Worm (Caenorhabditis elegans): Measurements from ENCODE around the gene chts-1.

The chts-1 gene

DNA sequence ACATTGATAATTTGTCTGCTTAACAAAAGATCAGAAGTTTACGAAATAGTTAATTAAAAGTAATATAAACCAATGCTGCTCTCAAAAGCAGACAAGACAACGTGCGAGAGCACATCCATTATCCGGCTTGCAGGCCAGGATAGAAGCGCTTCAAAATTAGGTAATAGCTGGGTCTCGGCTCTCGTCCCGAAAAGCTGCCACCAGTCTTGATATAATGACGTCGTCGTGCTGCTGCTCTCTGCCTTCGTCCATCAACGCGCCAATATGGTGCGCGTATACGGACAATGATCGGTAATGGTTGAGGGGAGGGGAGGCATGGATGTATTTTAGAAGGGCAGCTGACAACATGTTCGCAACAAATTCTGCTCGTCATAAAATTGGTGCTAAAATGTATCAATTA is 15.0 kb upstream of the chts-1 start:
- TF ChIP-seq fos-1 (tag; optimal IDR thresholded peaks at IDR 0.05), result no peak
- TF ChIP-seq crh-2 (tag; optimal IDR thresholded peaks at IDR 0.05), result no peak
- no peak for TF ChIP-seq lsy-2 (tag; optimal IDR thresholded peaks at IDR 0.05)
- no peak for TF ChIP-seq skn-1 (tag; optimal IDR thresholded peaks at IDR 0.05)
- TF ChIP-seq dmd-4 (tag; optimal IDR thresholded peaks at IDR 0.05), result no peak
- no peak for TF ChIP-seq nhr-77 (tag; optimal IDR thresholded peaks at IDR 0.05)
- no peak for TF ChIP-seq nhr-6 (tag; optimal IDR thresholded peaks at IDR 0.05)
- TF ChIP-seq nhr-21 (tag; optimal IDR thresholded peaks at IDR 0.05), result no peak
- TF ChIP-seq nhr-25 (tag; optimal IDR thresholded peaks at IDR 0.05), result no peak
- TF ChIP-seq ztf-4 (tag; optimal IDR thresholded peaks at IDR 0.05), result no peak
- TF ChIP-seq unc-55 (GFP tag; optimal IDR thresholded peaks at IDR 0.05), result no peak

DNA sequence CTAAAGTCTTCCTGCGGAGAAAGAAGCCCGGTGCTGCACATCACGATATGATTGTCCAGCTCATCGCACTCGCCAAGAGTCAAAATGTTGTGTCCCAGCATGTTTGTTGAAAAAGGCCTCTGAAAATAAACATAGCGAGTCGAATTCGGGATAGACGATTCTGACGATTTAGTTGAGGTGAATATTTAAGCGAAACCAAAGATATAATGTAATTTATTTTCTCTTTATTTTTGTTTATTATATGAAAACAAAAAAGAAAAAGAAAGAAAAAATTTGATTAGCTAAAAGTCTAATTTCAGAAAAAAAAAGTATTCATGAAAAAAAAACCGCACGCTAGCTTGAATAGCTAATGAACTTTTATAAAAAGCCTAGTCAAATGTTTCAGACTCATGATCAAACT is 13.2 kb upstream of the chts-1 start, which contains the start of gene ceh-14:
Gene ceh-14 (minus strand): TSS at position 101 of the 400 bp plus-strand sequence.
- TF ChIP-seq fos-1 (tag; optimal IDR thresholded peaks at IDR 0.05) (no peak), nhr-12 (tag; optimal IDR thresholded peaks at IDR 0.05) (no peak), aly-2 (tag; optimal IDR thresholded peaks at IDR 0.05) (no peak), ceh-82 (tag; optimal IDR thresholded peaks at IDR 0.05) (no peak), skn-1 (tag; optimal IDR thresholded peaks at IDR 0.05) (no peak), nhr-77 (tag; optimal IDR thresholded peaks at IDR 0.05) (no peak), sma-9 (GFP tag; optimal IDR thresholded peaks at IDR 0.05) (no peak), sma-9 (tag; optimal IDR thresholded peaks at IDR 0.05) (no peak), sma-3 (GFP tag; optimal IDR thresholded peaks at IDR 0.05) (no peak), elt-1 (tag; optimal IDR thresholded peaks at IDR 0.05) (no peak), blmp-1 (tag; optimal IDR thresholded peaks at IDR 0.05; ENCODE audit: insufficient read depth) (no peak), zag-1 (tag; optimal IDR thresholded peaks at IDR 0.05) (no peak), ztf-11 (tag; optimal IDR thresholded peaks at IDR 0.05) (no peak), nhr-23 (tag; optimal IDR thresholded peaks at IDR 0.05) (no peak), lin-11 (tag; optimal IDR thresholded peaks at IDR 0.05) (no peak)

DNA sequence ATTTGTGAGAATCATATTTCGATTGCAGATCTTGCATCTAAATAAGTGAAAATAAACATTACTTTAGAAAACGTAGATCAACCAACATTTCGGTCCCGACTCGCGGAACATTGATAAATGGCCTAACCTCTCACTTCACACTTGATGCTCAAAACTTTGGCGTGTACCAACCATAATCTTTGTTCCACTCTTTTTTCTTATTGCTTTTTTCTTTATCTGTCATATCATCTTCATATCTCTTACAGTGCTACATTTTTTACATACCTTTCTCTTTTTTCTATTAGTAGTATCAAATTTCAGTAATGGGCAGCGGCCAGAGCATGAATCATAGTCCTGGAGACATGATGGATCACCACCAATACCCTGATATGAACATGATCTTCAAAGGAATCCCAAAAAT is 5.8 kb upstream of the chts-1 start, which contains the start of gene F46C8.3:
Gene F46C8.3 (plus strand): TSS at position 301 of the 400 bp plus-strand sequence.
- TF ChIP-seq aly-2 (tag; optimal IDR thresholded peaks at IDR 0.05), result no peak
- TF ChIP-seq ztf-1 (GFP tag; conservative IDR thresholded peaks at IDR 0.05), result no peak
- no peak for TF ChIP-seq ztf-4 (tag; optimal IDR thresholded peaks at IDR 0.05)
- no peak for TF ChIP-seq dmd-4 (tag; optimal IDR thresholded peaks at IDR 0.05)
- no peak for TF ChIP-seq sma-9 (GFP tag; optimal IDR thresholded peaks at IDR 0.05)
- TF ChIP-seq sma-9 (tag; optimal IDR thresholded peaks at IDR 0.05), result no peak
- no peak for TF ChIP-seq ceh-82 (tag; optimal IDR thresholded peaks at IDR 0.05)

DNA sequence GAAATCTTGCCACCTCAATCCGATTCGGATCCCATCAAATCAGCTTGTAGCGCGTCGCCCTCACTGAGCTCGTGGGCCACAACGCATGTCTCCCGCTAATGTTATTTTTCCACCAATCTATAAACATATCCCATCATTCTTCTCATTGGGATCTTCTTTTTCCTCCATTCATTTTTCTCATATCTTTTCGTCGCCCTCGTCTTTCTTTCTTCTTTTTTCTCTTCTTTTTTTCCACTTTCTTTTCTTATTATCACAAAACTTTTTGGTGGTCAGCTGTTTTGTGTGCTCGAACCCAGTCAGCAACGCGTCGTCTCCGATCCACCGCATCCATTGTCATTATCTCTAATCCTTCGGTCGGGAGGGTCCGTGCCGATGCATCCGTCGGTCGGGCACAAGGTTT is 4.3 kb upstream of the chts-1 start:
- TF ChIP-seq C34F6.9 (tag; optimal IDR thresholded peaks at IDR 0.05), result peak; percentile 8
- TF ChIP-seq F13H6.1 (tag; optimal IDR thresholded peaks at IDR 0.05), result peak; percentile 84
- no peak for TF ChIP-seq ceh-82 (tag; optimal IDR thresholded peaks at IDR 0.05)
- no peak for TF ChIP-seq R02D3.7 (tag; optimal IDR thresholded peaks at IDR 0.05)
- no peak for TF ChIP-seq unc-62 (GFP tag; optimal IDR thresholded peaks at IDR 0.05)
- no peak for TF ChIP-seq nhr-21 (tag; optimal IDR thresholded peaks at IDR 0.05)
- TF ChIP-seq nhr-129 (tag; optimal IDR thresholded peaks at IDR 0.05), result peak; percentile 45
- TF ChIP-seq lsy-2 (tag; optimal IDR thresholded peaks at IDR 0.05), result peak in 1 of 2 experiments; percentile 38
- TF ChIP-seq sma-9 (GFP tag; optimal IDR thresholded peaks at IDR 0.05), result peak; percentile 57
- TF ChIP-seq sma-9 (tag; optimal IDR thresholded peaks at IDR 0.05), result no peak

DNA sequence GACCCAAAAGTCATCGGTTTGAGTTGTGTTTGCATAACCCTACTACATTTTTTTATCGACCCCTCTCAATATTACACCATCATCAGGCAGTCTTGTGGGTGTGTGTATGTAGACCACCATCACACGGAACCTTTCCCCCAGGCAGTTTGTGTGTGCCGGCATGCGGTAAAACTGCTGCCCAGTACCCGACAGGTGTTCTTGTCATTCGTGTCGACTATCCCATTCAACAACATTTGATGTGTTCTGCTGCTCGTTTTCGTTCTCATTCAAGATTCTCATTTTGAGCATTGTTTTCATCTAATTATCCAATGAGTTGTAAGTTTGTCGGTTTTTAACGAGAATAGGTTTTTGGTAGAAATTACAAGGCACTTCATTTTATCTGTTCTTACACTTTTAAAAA is 3.1 kb upstream of the chts-1 start:
- no peak for TF ChIP-seq nhr-129 (tag; optimal IDR thresholded peaks at IDR 0.05)
- peak; percentile 7 for TF ChIP-seq sma-9 (GFP tag; optimal IDR thresholded peaks at IDR 0.05)
- no peak for TF ChIP-seq sma-9 (tag; optimal IDR thresholded peaks at IDR 0.05)

DNA sequence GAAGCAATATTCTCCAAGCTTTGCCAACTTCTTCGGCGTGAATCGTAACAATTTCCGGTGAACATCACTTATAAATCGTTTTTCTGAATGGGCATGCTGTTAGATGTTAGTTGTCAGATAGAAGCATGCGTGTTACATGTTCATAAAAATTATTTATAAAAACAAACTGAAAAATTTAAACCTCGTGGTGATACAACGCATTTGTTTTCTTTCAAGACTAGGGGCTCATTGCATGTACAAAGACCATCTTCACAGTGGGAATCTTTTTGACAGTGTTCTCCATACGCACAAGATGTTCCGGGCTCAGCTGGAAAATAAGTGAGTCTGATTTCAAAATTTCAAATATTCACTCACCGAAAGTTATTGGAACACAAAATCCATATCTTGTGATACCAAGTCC is 6.8 kb downstream of the chts-1 start:
- TF ChIP-seq nhr-6 (tag; optimal IDR thresholded peaks at IDR 0.05) (no peak), blmp-1 (tag; optimal IDR thresholded peaks at IDR 0.05; ENCODE audit: insufficient read depth) (no peak), sma-3 (GFP tag; optimal IDR thresholded peaks at IDR 0.05) (no peak), aly-2 (tag; optimal IDR thresholded peaks at IDR 0.05) (no peak), dmd-4 (tag; optimal IDR thresholded peaks at IDR 0.05) (no peak), unc-39 (tag; optimal IDR thresholded peaks at IDR 0.05) (no peak)

DNA sequence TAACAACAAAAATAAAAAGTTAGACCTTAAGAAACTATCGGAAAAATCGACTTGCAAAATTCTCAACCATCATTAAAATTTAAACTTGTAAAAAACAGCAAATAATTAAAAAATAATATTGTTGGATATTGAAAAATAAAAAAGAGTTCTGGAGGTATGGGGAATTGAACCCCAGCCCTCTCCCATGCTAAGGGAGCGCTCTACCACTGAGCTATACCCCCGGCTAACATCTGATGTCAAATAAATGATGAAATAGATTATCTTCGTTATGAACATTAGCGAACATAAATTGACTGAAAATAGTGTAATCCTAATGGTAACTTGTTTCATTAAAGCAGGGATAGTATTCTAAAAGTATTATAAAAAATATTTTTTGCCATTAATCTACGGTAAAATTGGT is 12.3 kb downstream of the chts-1 start:
- TF ChIP-seq nhr-11 (tag; optimal IDR thresholded peaks at IDR 0.05) (no peak), unc-39 (tag; optimal IDR thresholded peaks at IDR 0.05) (no peak), lin-13 (GFP tag; optimal IDR thresholded peaks at IDR 0.05) (no peak), ama-1 (optimal IDR thresholded peaks at IDR 0.05) (no peak), peb-1 (tag; optimal IDR thresholded peaks at IDR 0.05) (no peak), snpc-4 (tag; optimal IDR thresholded peaks at IDR 0.05) (no peak), gmeb-1 (tag; optimal IDR thresholded peaks at IDR 0.05) (no peak), ZK546.5 (tag; optimal IDR thresholded peaks at IDR 0.05) (no peak), fos-1 (tag; optimal IDR thresholded peaks at IDR 0.05) (peak; percentile 10)
